Worm (Caenorhabditis elegans) whole organism, L1 larva: ENCODE measurements around the gene C04G6.6.

Experiments
- C04F5.9 ChIP-seq: sonication (generic microtip); optimal IDR thresholded peaks from 2 replicates; lab custom pipeline; 2016; ENCODE audit warnings: missing genetic modification characterization, missing compliant biosample characterization
- Y116A8C.19 ChIP-seq: sonication (generic microtip); optimal IDR thresholded peaks from 2 replicates; lab custom pipeline; 2016; ENCODE audit warnings: missing compliant biosample characterization, missing genetic modification characterization, borderline replicate concordance
- aha-1 ChIP-seq: fragments of 150-350 bp; optimal IDR thresholded peaks from 2 replicates; lab custom pipeline; 2014; ENCODE audit warnings: missing biosample characterization, missing genetic modification characterization
- alr-1 ChIP-seq: fragments of 200-800 bp; sonication (Bioruptor generic); optimal IDR thresholded peaks from 2 replicates; lab custom pipeline; 2018; ENCODE audit warnings: borderline replicate concordance, mild to moderate bottlenecking, missing genetic modification characterization, missing compliant biosample characterization
- blmp-1 ChIP-seq: fragments of 150-350 bp; optimal IDR thresholded peaks from 2 replicates; lab custom pipeline; 2014; ENCODE audit warnings: missing biosample characterization, missing genetic modification characterization
- ceh-88 ChIP-seq: fragments of 200-800 bp; sonication (Bioruptor generic); IDR thresholded peaks from 2 replicates; pipeline ENCODE4 v1.3.6; 2022; ENCODE audit warnings: missing genetic modification characterization, missing compliant biosample characterization
- ceh-90 ChIP-seq: sonication (generic microtip); optimal IDR thresholded peaks from 2 replicates; lab custom pipeline; 2016; ENCODE audit warnings: missing genetic modification characterization, missing compliant biosample characterization
- dpl-1 ChIP-seq, 3 experiments: fragments of 150-350 bp in 2 of 3; sonication (generic microtip) in 1 of 3; optimal IDR thresholded peaks; 2 replicates each; lab custom pipeline; 2014 to 2017; ENCODE audit warnings: missing biosample characterization in 3 of 3, missing genetic modification characterization in 3 of 3, missing genetic modification reagents in 3 of 3
- efl-1 ChIP-seq, 4 experiments: fragments of 150-350 bp; optimal IDR thresholded peaks in 3 of 4; peaks in 1 of 4; 1 replicate in 1 of 4; 2 replicates in 3 of 4; lab custom pipeline; 2014; ENCODE audit warnings: missing biosample characterization in 2 of 4, missing genetic modification characterization in 2 of 4, missing genetic modification reagents in 2 of 4
- elt-2 ChIP-seq: sonication (generic microtip); optimal IDR thresholded peaks from 2 replicates; lab custom pipeline; 2016; ENCODE audit warnings: missing genetic modification characterization, mild to moderate bottlenecking, inconsistent platforms, missing compliant biosample characterization, missing genetic modification reagents
- elt-3 ChIP-seq, 6 experiments: fragments of 150-350 bp in 1 of 6; sonication (generic microtip); optimal IDR thresholded peaks; 2 replicates each; lab custom pipeline; 2017 to 2018; ENCODE audit warnings: missing biosample characterization in 6 of 6, missing genetic modification characterization in 6 of 6, inconsistent platforms in 1 of 6
- fkh-4 ChIP-seq: sonication (generic microtip); optimal IDR thresholded peaks from 2 replicates; lab custom pipeline; 2016; ENCODE audit warnings: missing compliant biosample characterization, missing genetic modification characterization, borderline replicate concordance
- fkh-8 ChIP-seq: sonication (generic microtip); optimal IDR thresholded peaks from 2 replicates; lab custom pipeline; 2016; ENCODE audit warnings: mild to moderate bottlenecking, missing genetic modification characterization, missing compliant biosample characterization
- hlh-17 ChIP-seq: fragments of 200-800 bp; sonication (Bioruptor generic); optimal IDR thresholded peaks from 2 replicates; lab custom pipeline; 2018; ENCODE audit warnings: missing genetic modification characterization, mild to moderate bottlenecking, missing compliant biosample characterization, moderate library complexity, borderline replicate concordance
- hlh-4 ChIP-seq: sonication (generic microtip); optimal IDR thresholded peaks from 2 replicates; lab custom pipeline; 2016; ENCODE audit warnings: mild to moderate bottlenecking, missing genetic modification characterization, missing compliant biosample characterization
- isw-1 ChIP-seq: fragments of 200-800 bp; sonication (Bioruptor generic); IDR thresholded peaks from 2 replicates; pipeline ENCODE4 v1.3.6; 2022; ENCODE audit warnings: missing genetic modification characterization, missing compliant biosample characterization
- jun-1 ChIP-seq: fragments of 150-350 bp; optimal IDR thresholded peaks from 2 replicates; lab custom pipeline; 2014; ENCODE audit warnings: missing biosample characterization, missing genetic modification reagents, missing genetic modification characterization
- lin-14 ChIP-seq: fragments of 200-800 bp; sonication (Bioruptor generic); optimal IDR thresholded peaks from 2 replicates; lab custom pipeline; 2018; ENCODE audit warnings: mild to moderate bottlenecking, missing genetic modification characterization, moderate library complexity, missing compliant biosample characterization
- lin-35 ChIP-seq, 2 experiments: fragments of 150-350 bp; optimal IDR thresholded peaks; 2 replicates each; lab custom pipeline; 2014; ENCODE audit warnings: missing biosample characterization in 2 of 2, missing genetic modification characterization in 2 of 2, missing genetic modification reagents in 2 of 2
- lsy-2 ChIP-seq, 2 experiments: fragments of 150-350 bp; optimal IDR thresholded peaks; 2 replicates each; lab custom pipeline; 2014; ENCODE audit warnings: missing biosample characterization in 2 of 2, missing genetic modification characterization in 2 of 2
- mab-9 ChIP-seq: fragments of 200-800 bp; sonication (Bioruptor generic); IDR thresholded peaks from 2 replicates; pipeline ENCODE4 v1.3.6; 2022; ENCODE audit warnings: missing genetic modification reagents, missing genetic modification characterization, missing compliant biosample characterization
- mep-1 ChIP-seq: fragments of 150-350 bp; optimal IDR thresholded peaks from 2 replicates; lab custom pipeline; 2014; ENCODE audit warnings: missing biosample characterization, missing genetic modification characterization
- nhr-11 ChIP-seq: fragments of 150-350 bp; optimal IDR thresholded peaks from 2 replicates; lab custom pipeline; 2014; ENCODE audit warnings: missing biosample characterization, missing genetic modification characterization
- nhr-12 ChIP-seq: sonication (generic microtip); optimal IDR thresholded peaks from 2 replicates; lab custom pipeline; 2017; ENCODE audit warnings: missing biosample characterization, missing genetic modification characterization
- nhr-19 ChIP-seq: fragments of 200-800 bp; sonication (Bioruptor generic); conservative IDR thresholded peaks from 2 replicates; pipeline ENCODE4 v1.3.6; 2022; ENCODE audit warnings: missing genetic modification characterization, missing compliant biosample characterization
- nhr-20 ChIP-seq: sonication (generic microtip); optimal IDR thresholded peaks from 2 replicates; lab custom pipeline; 2016; ENCODE audit warnings: mild to moderate bottlenecking, missing genetic modification characterization, missing compliant biosample characterization
- nhr-28 ChIP-seq: fragments of 150-350 bp; optimal IDR thresholded peaks from 2 replicates; lab custom pipeline; 2014; ENCODE audit warnings: missing biosample characterization, missing genetic modification characterization
- nhr-85 ChIP-seq: sonication (generic microtip); peaks from one replicate; lab custom pipeline; 2016; ENCODE audit warnings: missing genetic modification characterization, inconsistent platforms, missing compliant biosample characterization
- rnt-1 ChIP-seq: sonication (generic microtip); optimal IDR thresholded peaks from 2 replicates; lab custom pipeline; 2016; ENCODE audit warnings: mild to moderate bottlenecking, missing genetic modification characterization, moderate library complexity, missing compliant biosample characterization
- snu-23 ChIP-seq: sonication (generic microtip); optimal IDR thresholded peaks from 2 replicates; lab custom pipeline; 2016; ENCODE audit warnings: missing genetic modification characterization, missing compliant biosample characterization
- sup-37 ChIP-seq: fragments of 200-800 bp; sonication (Bioruptor generic); optimal IDR thresholded peaks from 2 replicates; lab custom pipeline; 2018; ENCODE audit warnings: mild to moderate bottlenecking, missing genetic modification characterization, missing compliant biosample characterization
- tbx-2 ChIP-seq: sonication (generic microtip); optimal IDR thresholded peaks from 2 replicates; lab custom pipeline; 2016; ENCODE audit warnings: missing genetic modification characterization, missing compliant biosample characterization
- tlp-1 ChIP-seq: fragments of 150-350 bp; optimal IDR thresholded peaks from 2 replicates; lab custom pipeline; 2014; ENCODE audit warnings: missing biosample characterization, missing genetic modification characterization
- unc-130 ChIP-seq: fragments of 150-350 bp; optimal IDR thresholded peaks from 2 replicates; lab custom pipeline; 2017; ENCODE audit warnings: missing biosample characterization, missing genetic modification characterization, inconsistent platforms
- unc-30 ChIP-seq: sonication (generic microtip); optimal IDR thresholded peaks from 2 replicates; lab custom pipeline; 2017; ENCODE audit warnings: missing biosample characterization, missing genetic modification characterization
- zag-1 ChIP-seq: fragments of 150-350 bp; optimal IDR thresholded peaks from 2 replicates; lab custom pipeline; 2014; ENCODE audit warnings: missing biosample characterization, missing genetic modification characterization
- ztf-11 ChIP-seq, 2 experiments: sonication (generic microtip); optimal IDR thresholded peaks; 2 replicates each; lab custom pipeline; 2016 to 2017; ENCODE audit warnings: missing genetic modification characterization in 2 of 2, missing biosample characterization in 1 of 2, missing compliant biosample characterization in 1 of 2
- ztf-4 ChIP-seq: fragments of 150-350 bp; optimal IDR thresholded peaks from 2 replicates; lab custom pipeline; 2014; ENCODE audit warnings: missing biosample characterization, missing genetic modification characterization

C04G6.6 gene

ce11 chrII:5099649-5100048 is at the start of gene C04G6.6:
TSS of gene C04G6.6 (minus strand) at chrII:5099749.
- TF ChIP-seq mab-9 (GFP tag; lab: Robert Waterston, UW) = no peak
- no peak for TF ChIP-seq jun-1 (tag; lab: Kevin White, UChicago)
- TF ChIP-seq zag-1 (tag; lab: Kevin White, UChicago) = no peak
- no peak for TF ChIP-seq Y116A8C.19 (tag; lab: Kevin White, UChicago)
- no peak for TF ChIP-seq blmp-1
- no peak for TF ChIP-seq unc-130 (tag; lab: Kevin White, UChicago)
- TF ChIP-seq nhr-28 (tag; lab: Kevin White, UChicago) = no peak
- TF ChIP-seq C04F5.9 (tag; lab: Kevin White, UChicago) = no peak

- TF ChIP-seq efl-1 (optimal IDR thresholded peaks at IDR 0.05; lab: Kevin White, UChicago) = no peak
- TF ChIP-seq efl-1 (GFP tag; optimal IDR thresholded peaks at IDR 0.05 in 1 of 2; lab: Kevin White, UChicago) = no peak
- TF ChIP-seq ceh-88 = no peak
- no peak for TF ChIP-seq snu-23 (GFP tag; lab: Kevin White, UChicago)
Measured at ce11 chrII:5148349-5148748, 48.8 kb upstream of the C04G6.6 start, which contains the start of gene F58A6.5. TSS of gene F58A6.5 (minus strand) at chrII:5148449.

- TF ChIP-seq ztf-11 (tag; optimal IDR thresholded peaks at IDR 0.05; lab: Kevin White, UChicago) (no peak), nhr-11 (tag; lab: Kevin White, UChicago) (no peak), nhr-20 (tag; lab: Kevin White, UChicago) (no peak), dpl-1 (GFP tag; optimal IDR thresholded peaks at IDR 0.05; lab: Kevin White, UChicago) (no peak), nhr-19 (GFP tag; lab: Robert Waterston, UW) (no peak), isw-1 (GFP tag; lab: Robert Waterston, UW) (no peak), fkh-8 (tag; lab: Kevin White, UChicago) (no peak), nhr-85 (tag; lab: Kevin White, UChicago) (no peak), hlh-4 (tag; lab: Kevin White, UChicago) (no peak), hlh-17 (GFP tag; lab: Kevin White, UChicago) (no peak), efl-1 (optimal IDR thresholded peaks at IDR 0.05; lab: Kevin White, UChicago) (no peak), efl-1 (GFP tag; optimal IDR thresholded peaks at IDR 0.05 in 1 of 2; lab: Kevin White, UChicago) (no peak), sup-37 (GFP tag; lab: Kevin White, UChicago) (no peak), lsy-2 (tag; optimal IDR thresholded peaks at IDR 0.05; lab: Kevin White, UChicago) (no peak), tbx-2 (tag; lab: Kevin White, UChicago) (no peak), rnt-1 (tag; lab: Kevin White, UChicago) (no peak), ceh-90 (tag; lab: Kevin White, UChicago) (no peak), tlp-1 (tag; lab: Kevin White, UChicago) (no peak), zag-1 (tag; lab: Kevin White, UChicago) (no peak)
Measured at ce11 chrII:5142619-5143018, 43.1 kb upstream of the C04G6.6 start, which contains the start of gene F58A6.1. TSS of gene F58A6.1 (plus strand) at chrII:5142919.

- TF ChIP-seq ceh-90 (tag; lab: Kevin White, UChicago) (no peak), nhr-12 (tag; lab: Kevin White, UChicago) (no peak), lin-14 (GFP tag; lab: Kevin White, UChicago) (peak; percentile 34), lin-35 (GFP tag; optimal IDR thresholded peaks at IDR 0.05; lab: Kevin White, UChicago) (peak in 1 of 2 experiments; percentile 48), mep-1 (tag; lab: Kevin White, UChicago) (no peak), efl-1 (optimal IDR thresholded peaks at IDR 0.05; lab: Kevin White, UChicago) (no peak), efl-1 (GFP tag; optimal IDR thresholded peaks at IDR 0.05 in 1 of 2; lab: Kevin White, UChicago) (no peak), alr-1 (tag; lab: Kevin White, UChicago) (no peak), elt-2 (tag; lab: Kevin White, UChicago) (peak; percentile 91), aha-1 (tag; lab: Kevin White, UChicago) (no peak), tbx-2 (tag; lab: Kevin White, UChicago) (no peak), sup-37 (GFP tag; lab: Kevin White, UChicago) (no peak), fkh-4 (no peak), elt-3 (tag; optimal IDR thresholded peaks at IDR 0.05; lab: Kevin White, UChicago) (peak in 1 of 6 experiments; percentile 31), ztf-4 (tag; lab: Kevin White, UChicago) (no peak), unc-30 (tag; lab: Kevin White, UChicago) (no peak), nhr-20 (tag; lab: Kevin White, UChicago) (peak; percentile 92)
Measured at ce11 chrII:5141945-5142514, 42.5 kb upstream of the C04G6.6 start, which contains the start of gene nas-29. TSS of gene nas-29 (minus strand) at chrII:5142036.
